Worm (Caenorhabditis elegans): Measurements from ENCODE around the gene bus-5.

bus-5 gene

DNA sequence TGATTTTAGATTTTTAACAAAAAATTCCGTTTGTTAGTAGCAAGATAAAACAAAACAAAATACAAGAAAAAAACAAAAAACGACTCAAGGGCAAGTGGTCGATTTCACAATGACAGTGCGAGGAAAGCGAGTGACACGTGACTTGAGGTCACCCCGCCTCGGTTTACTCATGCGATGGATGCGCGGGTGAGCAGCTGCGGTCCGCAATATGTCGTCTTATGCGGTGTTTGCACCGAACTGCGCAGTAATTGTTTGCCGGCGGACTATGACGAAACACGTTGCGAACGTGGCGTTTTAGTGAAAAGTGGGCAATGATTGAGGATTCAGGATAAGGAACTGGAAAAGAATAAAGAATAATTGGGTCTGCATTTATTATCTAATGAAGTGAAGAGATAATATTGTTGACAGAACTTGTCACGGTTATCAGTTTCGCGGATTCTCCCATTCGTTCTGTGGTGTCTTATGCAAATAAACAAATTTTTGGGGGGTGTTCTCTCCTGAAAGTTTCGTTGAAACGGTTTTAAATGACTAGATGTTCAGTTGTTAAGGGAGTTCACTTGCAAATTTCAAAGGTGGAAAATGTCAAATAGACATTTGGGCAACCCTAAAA is 41.4 kb downstream of the bus-5 start (continued):
- TF ChIP-seq F37D6.2 (tag; optimal IDR thresholded peaks at IDR 0.05) (peak; percentile 44), nhr-28 (tag; optimal IDR thresholded peaks at IDR 0.05) (peak; percentile 42), mxl-3 (GFP tag; optimal IDR thresholded peaks at IDR 0.05) (peak; percentile 77), nhr-11 (tag; optimal IDR thresholded peaks at IDR 0.05) (peak; percentile 62), dmd-6 (GFP tag; IDR thresholded peaks at IDR 0.05) (peak; percentile 81), F49E8.2 (tag; optimal IDR thresholded peaks at IDR 0.05; ENCODE audit: borderline replicate concordance) (no peak), lin-13 (GFP tag; optimal IDR thresholded peaks at IDR 0.05) (peak; percentile 34), F26F4.8 (GFP tag; conservative IDR thresholded peaks at IDR 0.05) (no peak), fkh-10 (GFP tag; optimal IDR thresholded peaks at IDR 0.05) (peak; percentile 17), lin-39 (tag; optimal IDR thresholded peaks at IDR 0.05) (no peak), dve-1 (tag; optimal IDR thresholded peaks at IDR 0.05; ENCODE audit: insufficient read depth) (peak; percentile 25), madf-9 (GFP tag; conservative IDR thresholded peaks at IDR 0.05) (no peak), zfp-2 (tag; optimal IDR thresholded peaks at IDR 0.05) (no peak), nhr-48 (tag; optimal IDR thresholded peaks at IDR 0.05) (peak; percentile 34)

DNA sequence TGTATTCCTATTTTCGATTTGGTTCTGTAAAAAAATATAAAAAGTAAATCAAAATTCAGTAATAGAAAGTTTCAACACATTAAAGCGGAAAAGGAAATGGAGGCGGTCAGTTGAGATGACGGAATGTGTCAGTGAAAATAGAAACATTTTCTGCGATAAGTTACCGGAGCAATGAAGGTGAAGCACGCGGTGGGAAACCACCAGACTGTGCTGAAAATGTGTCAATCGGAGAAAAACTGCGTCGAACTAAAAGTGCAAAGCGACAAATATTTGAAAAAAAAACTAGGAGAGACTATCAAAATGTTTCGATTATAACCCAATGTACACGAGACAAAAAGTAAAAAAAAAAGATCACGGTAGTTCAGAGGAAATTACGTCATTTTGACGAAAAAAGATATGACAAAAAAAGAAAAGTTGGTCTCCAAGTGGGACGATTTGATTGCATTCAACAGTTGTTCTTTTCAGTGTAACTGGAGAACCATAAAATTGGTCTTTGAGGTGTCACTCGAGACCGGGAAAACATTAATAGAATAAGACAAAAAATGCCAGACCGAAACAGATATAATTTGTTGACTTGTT is 42.4 kb downstream of the bus-5 start, which contains the start of gene acl-4:
TSS of gene acl-4 (minus strand) at position 27 of the 579 bp plus-strand sequence.
- TF ChIP-seq dmd-6 (GFP tag; IDR thresholded peaks at IDR 0.05) = peak; percentile 83
- no peak for TF ChIP-seq nhr-237 (tag; optimal IDR thresholded peaks at IDR 0.05)
- peak; percentile 17 for TF ChIP-seq dve-1 (tag; optimal IDR thresholded peaks at IDR 0.05; ENCODE audit: insufficient read depth)
- peak; percentile 44 for TF ChIP-seq nhr-28 (tag; optimal IDR thresholded peaks at IDR 0.05)
- peak; percentile 16 for TF ChIP-seq hlh-30 (tag; optimal IDR thresholded peaks at IDR 0.05; ENCODE audit: insufficient read depth)
- TF ChIP-seq php-3 (GFP tag; IDR thresholded peaks at IDR 0.05) = no peak
- TF ChIP-seq rbr-2 (tag; optimal IDR thresholded peaks at IDR 0.05) = no peak
- TF ChIP-seq daf-16 (GFP tag; optimal IDR thresholded peaks at IDR 0.05) = no peak
- TF ChIP-seq daf-16 (tag; optimal IDR thresholded peaks at IDR 0.05) = peak; percentile 47
- peak; percentile 64 for TF ChIP-seq aha-1 (tag)
- TF ChIP-seq madf-5 (GFP tag; IDR thresholded peaks at IDR 0.05) = no peak
- peak in 1 of 2 experiments; percentile 41 for TF ChIP-seq mdl-1 (tag; optimal IDR thresholded peaks at IDR 0.05)
- peak; percentile 3 for TF ChIP-seq hlh-11 (tag; optimal IDR thresholded peaks at IDR 0.05)
- no peak for TF ChIP-seq nhr-6 (tag; optimal IDR thresholded peaks at IDR 0.05)
- TF ChIP-seq ceh-82 (tag; optimal IDR thresholded peaks at IDR 0.05) = no peak

DNA sequence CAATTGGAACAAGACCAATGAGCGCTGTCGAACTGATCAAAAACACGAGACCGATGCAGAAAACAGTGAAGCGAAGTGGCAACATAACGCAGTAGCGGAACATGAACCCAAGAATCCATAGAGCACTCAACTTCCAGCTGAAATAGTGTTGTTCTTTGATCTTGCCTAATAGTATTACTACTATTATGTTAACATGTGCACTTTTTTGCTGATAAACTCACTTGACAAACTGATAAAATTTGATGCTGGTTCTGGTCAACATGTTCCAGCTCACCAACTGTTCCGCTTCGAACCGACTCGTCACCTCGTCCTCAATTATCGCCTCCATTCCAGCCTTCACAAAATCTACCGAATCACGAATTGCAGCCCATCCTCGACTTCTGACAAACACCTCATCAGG is 44.6 kb downstream of the bus-5 start:
- TF ChIP-seq lin-29 (GFP tag; IDR thresholded peaks at IDR 0.05) (no peak), madf-5 (GFP tag; IDR thresholded peaks at IDR 0.05) (no peak), gei-8 (GFP tag; optimal IDR thresholded peaks at IDR 0.05) (no peak), mdl-1 (tag; optimal IDR thresholded peaks at IDR 0.05) (peak in 1 of 2 experiments; percentile 17), lin-38 (GFP tag; IDR thresholded peaks at IDR 0.05) (no peak), nhr-77 (tag; optimal IDR thresholded peaks at IDR 0.05) (peak; percentile 59), hlh-30 (tag; optimal IDR thresholded peaks at IDR 0.05; ENCODE audit: insufficient read depth) (no peak), T20F7.1 (GFP tag; optimal IDR thresholded peaks at IDR 0.05) (no peak), lim-7 (GFP tag; IDR thresholded peaks at IDR 0.05) (no peak), php-3 (GFP tag; IDR thresholded peaks at IDR 0.05) (no peak), nhr-237 (tag; optimal IDR thresholded peaks at IDR 0.05) (no peak), saeg-2 (GFP tag; IDR thresholded peaks at IDR 0.05) (no peak), ztf-11 (tag; optimal IDR thresholded peaks at IDR 0.05) (no peak), lsy-2 (tag; optimal IDR thresholded peaks at IDR 0.05) (no peak), nhr-28 (tag; optimal IDR thresholded peaks at IDR 0.05) (peak; percentile 58), pqm-1 (tag; optimal IDR thresholded peaks at IDR 0.05) (peak; percentile 51), hlh-11 (tag; optimal IDR thresholded peaks at IDR 0.05) (peak; percentile 53), dve-1 (tag; optimal IDR thresholded peaks at IDR 0.05; ENCODE audit: insufficient read depth) (peak; percentile 48), nhr-102 (tag; optimal IDR thresholded peaks at IDR 0.05) (no peak), daf-16 (GFP tag; optimal IDR thresholded peaks at IDR 0.05) (no peak), daf-16 (tag; optimal IDR thresholded peaks at IDR 0.05) (peak; percentile 83), dmd-6 (GFP tag; IDR thresholded peaks at IDR 0.05) (peak; percentile 53), attf-4 (tag; optimal IDR thresholded peaks at IDR 0.05) (no peak), T26A8.4 (GFP tag; IDR thresholded peaks at IDR 0.05) (no peak), pha-4 (GFP tag; IDR thresholded peaks at IDR 0.05) (no peak), pha-4 (tag; optimal IDR thresholded peaks at IDR 0.05) (no peak), zag-1 (tag; optimal IDR thresholded peaks at IDR 0.05) (no peak), mes-2 (tag; optimal IDR thresholded peaks at IDR 0.05; ENCODE audit: poor library complexity, severe bottlenecking) (peak; percentile 4)

Measured in whole organism, L4 larva.